Worm (Caenorhabditis elegans) whole organism, midembryonic: ENCODE results near the gene T25B9.9.

Source experiments
- klf-2 ChIP-seq: fragments of 200-800 bp; sonication (Bioruptor generic); conservative IDR thresholded peaks from 2 replicates; pipeline ENCODE4 v1.3.6; 2022; ENCODE audit warnings: missing genetic modification reagents, missing genetic modification characterization, missing compliant biosample characterization
- med-1 ChIP-seq: sonication (generic microtip); optimal IDR thresholded peaks from 2 replicates; lab custom pipeline; 2017; ENCODE audit warnings: missing genetic modification characterization, mild to moderate bottlenecking, missing compliant biosample characterization, antibody characterized with exemption, missing genetic modification reagents; ENCODE audit not compliant: insufficient read depth
- ref-1 ChIP-seq: fragments of 200-800 bp; sonication (Bioruptor generic); conservative IDR thresholded peaks from 2 replicates; pipeline ENCODE4 v1.3.6; 2022; ENCODE audit warnings: missing genetic modification reagents, missing genetic modification characterization, missing compliant biosample characterization
- tab-1 ChIP-seq: fragments of 200-800 bp; sonication (Bioruptor generic); IDR thresholded peaks from 2 replicates; pipeline ENCODE4 v1.3.6; 2022; ENCODE audit warnings: missing genetic modification characterization, missing compliant biosample characterization
- ztf-23 ChIP-seq: fragments of 200-800 bp; sonication (Bioruptor generic); IDR thresholded peaks from 2 replicates; pipeline ENCODE4 v1.3.6; 2022; ENCODE audit warnings: missing genetic modification reagents, missing genetic modification characterization, missing compliant biosample characterization

ce11 chrIV:10820114-10820513, 50.7 kb downstream of the T25B9.9 start:
- TF ChIP-seq klf-2 (no peak), tab-1 (GFP tag; lab: Robert Waterston, UW) (no peak), ref-1 (GFP tag; lab: Robert Waterston, UW) (no peak), ztf-23 (no peak), med-1 (no peak)
